Worm (Caenorhabditis elegans): Measurements from ENCODE around the gene C34E7.3.

C34E7.3 gene

DNA sequence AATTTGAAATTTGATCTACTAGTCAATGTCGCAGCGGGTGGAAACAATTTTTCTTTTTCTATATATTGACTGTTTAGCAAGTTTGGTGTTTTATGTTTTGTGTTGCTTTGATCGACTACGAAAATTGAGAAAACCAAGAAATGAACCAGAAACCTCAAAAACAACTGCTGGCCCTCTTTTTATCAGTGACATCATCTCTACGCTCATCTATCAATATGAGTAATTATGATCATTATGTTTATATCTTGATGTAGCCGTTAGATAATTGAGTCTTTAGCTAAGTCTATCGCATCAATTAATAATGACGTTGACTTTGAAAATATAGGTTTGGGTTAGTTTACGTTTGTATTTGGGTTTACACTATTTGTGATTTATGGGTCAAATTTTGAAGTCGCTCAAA lies 5.6 kb downstream of the C34E7.3 start:
- TF ChIP-seq ZK546.5 (tag; optimal IDR thresholded peaks at IDR 0.05): no peak
- no peak for TF ChIP-seq fos-1 (tag; optimal IDR thresholded peaks at IDR 0.05)
- TF ChIP-seq nhr-43 (tag; optimal IDR thresholded peaks at IDR 0.05; ENCODE audit: poor library complexity, severe bottlenecking): no peak
- no peak for TF ChIP-seq lin-15B (tag; optimal IDR thresholded peaks at IDR 0.05)
- TF ChIP-seq elt-1 (tag; optimal IDR thresholded peaks at IDR 0.05): peak; percentile 65
- TF ChIP-seq nhr-28 (tag; optimal IDR thresholded peaks at IDR 0.05): no peak

DNA sequence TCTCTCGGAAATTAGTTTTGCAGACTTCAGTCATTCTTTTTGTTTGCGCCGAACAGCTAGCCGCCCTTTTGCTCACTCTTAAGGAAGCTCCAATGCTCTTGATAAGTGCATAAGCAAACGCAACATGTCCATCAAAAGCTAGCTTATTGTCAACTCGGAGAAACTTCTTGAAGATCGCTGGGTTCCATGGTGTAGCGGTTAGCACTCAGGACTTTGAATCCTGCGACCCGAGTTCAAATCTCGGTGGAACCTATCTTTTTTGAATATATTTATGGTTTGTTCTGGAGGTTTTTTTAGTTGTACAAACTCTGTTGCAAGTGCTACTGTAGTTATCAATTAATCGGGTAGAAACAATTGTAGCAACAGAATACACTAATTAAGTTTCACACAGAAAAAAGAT lies 7.5 kb downstream of the C34E7.3 start:
- TF ChIP-seq unc-62 (GFP tag; optimal IDR thresholded peaks at IDR 0.05): no peak
- TF ChIP-seq zag-1 (tag; optimal IDR thresholded peaks at IDR 0.05): no peak
- TF ChIP-seq nfya-1 (tag; optimal IDR thresholded peaks at IDR 0.05; ENCODE audit: insufficient read depth): no peak
- no peak for TF ChIP-seq elt-3 (tag; optimal IDR thresholded peaks at IDR 0.05)
- TF ChIP-seq jun-1 (tag; optimal IDR thresholded peaks at IDR 0.05): no peak
- TF ChIP-seq nhr-76 (tag; optimal IDR thresholded peaks at IDR 0.05): no peak
- TF ChIP-seq nhr-237 (tag; optimal IDR thresholded peaks at IDR 0.05): no peak
- no peak for TF ChIP-seq aly-2 (tag; optimal IDR thresholded peaks at IDR 0.05)
- TF ChIP-seq egl-27 (tag; optimal IDR thresholded peaks at IDR 0.05): no peak
- no peak for TF ChIP-seq nhr-28 (tag; optimal IDR thresholded peaks at IDR 0.05)

- peak; percentile 65 for TF ChIP-seq nhr-25 (tag; optimal IDR thresholded peaks at IDR 0.05)
- TF ChIP-seq nhr-12 (tag; optimal IDR thresholded peaks at IDR 0.05): no peak
These were observed 10.8 kb downstream of the C34E7.3 start, which contains the start of gene gmap-3 for ce11 chrX:12940811-12941210. Gene gmap-3, minus strand, starts transcription at chrX:12940958.

- TF ChIP-seq ceh-9 (tag; optimal IDR thresholded peaks at IDR 0.05) (no peak), nhr-76 (tag; optimal IDR thresholded peaks at IDR 0.05) (no peak), nhr-25 (tag; optimal IDR thresholded peaks at IDR 0.05) (peak; percentile 25), lin-15B (tag; optimal IDR thresholded peaks at IDR 0.05) (no peak), ceh-82 (tag; optimal IDR thresholded peaks at IDR 0.05) (no peak), nhr-43 (tag; optimal IDR thresholded peaks at IDR 0.05; ENCODE audit: poor library complexity, severe bottlenecking) (peak; percentile 5)
These were observed 12.2 kb downstream of the C34E7.3 start for ce11 chrX:12942296-12942695.

DNA sequence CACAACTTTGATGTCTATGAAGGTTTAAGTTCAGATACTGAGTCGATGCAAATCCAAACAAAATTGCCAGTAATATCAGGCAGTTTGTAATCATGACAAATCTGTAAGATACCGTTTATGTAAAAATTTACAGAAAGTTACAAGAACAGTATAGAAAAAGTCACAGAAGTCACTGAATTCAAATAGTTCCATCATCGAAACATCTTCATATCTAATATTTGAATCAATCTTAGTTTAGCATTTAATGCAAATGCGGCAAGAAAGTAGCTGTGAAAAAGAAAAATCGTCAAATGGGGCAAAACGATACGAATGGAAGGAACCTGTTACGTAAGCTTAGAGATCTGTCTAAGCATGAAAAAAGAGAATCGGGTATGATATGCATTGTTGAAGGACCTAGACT lies 13.1 kb downstream of the C34E7.3 start, which contains the start of gene gmap-2:
Gene gmap-2 (minus strand): TSS at position 101 of the 400 bp plus-strand sequence.
- TF ChIP-seq ztf-11 (tag; optimal IDR thresholded peaks at IDR 0.05) (no peak), unc-39 (tag; optimal IDR thresholded peaks at IDR 0.05) (no peak), ztf-4 (tag; optimal IDR thresholded peaks at IDR 0.05) (no peak), pha-4 (tag; optimal IDR thresholded peaks at IDR 0.05) (no peak), mdl-1 (tag; optimal IDR thresholded peaks at IDR 0.05) (no peak), nhr-76 (tag; optimal IDR thresholded peaks at IDR 0.05) (no peak), nhr-237 (tag; optimal IDR thresholded peaks at IDR 0.05) (no peak), nhr-12 (tag; optimal IDR thresholded peaks at IDR 0.05) (no peak), eor-1 (tag; optimal IDR thresholded peaks at IDR 0.05) (no peak), skn-1 (tag; optimal IDR thresholded peaks at IDR 0.05) (no peak), elt-1 (tag; optimal IDR thresholded peaks at IDR 0.05) (no peak), nhr-23 (tag; optimal IDR thresholded peaks at IDR 0.05) (no peak), lin-15B (tag; optimal IDR thresholded peaks at IDR 0.05) (no peak), nfya-1 (tag; optimal IDR thresholded peaks at IDR 0.05; ENCODE audit: insufficient read depth) (no peak), zag-1 (tag; optimal IDR thresholded peaks at IDR 0.05) (no peak), snpc-4 (tag; optimal IDR thresholded peaks at IDR 0.05) (no peak), mml-1 (tag; optimal IDR thresholded peaks at IDR 0.05) (no peak), egl-27 (tag; optimal IDR thresholded peaks at IDR 0.05) (no peak), R02D3.7 (tag; optimal IDR thresholded peaks at IDR 0.05) (no peak), nhr-77 (tag; optimal IDR thresholded peaks at IDR 0.05) (no peak)

DNA sequence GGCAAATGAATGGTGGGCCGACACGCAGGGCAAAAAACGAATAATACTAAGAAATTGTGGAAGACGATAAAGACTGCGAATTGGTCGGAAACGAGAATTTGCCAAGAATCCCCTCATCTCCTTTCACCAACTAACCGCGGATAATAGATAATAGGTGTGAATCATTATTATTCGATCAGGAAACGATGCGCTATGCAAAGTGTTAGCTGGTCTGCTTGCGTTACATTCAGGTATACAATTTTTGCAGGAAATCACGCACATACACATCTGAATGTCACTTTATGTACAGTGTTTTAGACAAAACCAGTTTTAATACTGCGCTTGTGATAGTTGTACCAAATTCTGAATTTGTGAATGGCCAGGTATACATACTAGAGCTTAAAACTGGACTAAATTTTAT lies 14.6 kb downstream of the C34E7.3 start:
- TF ChIP-seq ceh-9 (tag; optimal IDR thresholded peaks at IDR 0.05) (no peak), fkh-10 (GFP tag; optimal IDR thresholded peaks at IDR 0.05) (no peak), lin-39 (tag; optimal IDR thresholded peaks at IDR 0.05) (no peak), R02D3.7 (tag; optimal IDR thresholded peaks at IDR 0.05) (no peak), nhr-23 (tag; optimal IDR thresholded peaks at IDR 0.05) (no peak), mdl-1 (tag; optimal IDR thresholded peaks at IDR 0.05) (no peak), unc-39 (tag; optimal IDR thresholded peaks at IDR 0.05) (no peak), egl-27 (tag; optimal IDR thresholded peaks at IDR 0.05) (no peak)
